Fruit fly (Drosophila melanogaster): ENCODE data around the gene CG31253.

Gene CG31253

DNA sequence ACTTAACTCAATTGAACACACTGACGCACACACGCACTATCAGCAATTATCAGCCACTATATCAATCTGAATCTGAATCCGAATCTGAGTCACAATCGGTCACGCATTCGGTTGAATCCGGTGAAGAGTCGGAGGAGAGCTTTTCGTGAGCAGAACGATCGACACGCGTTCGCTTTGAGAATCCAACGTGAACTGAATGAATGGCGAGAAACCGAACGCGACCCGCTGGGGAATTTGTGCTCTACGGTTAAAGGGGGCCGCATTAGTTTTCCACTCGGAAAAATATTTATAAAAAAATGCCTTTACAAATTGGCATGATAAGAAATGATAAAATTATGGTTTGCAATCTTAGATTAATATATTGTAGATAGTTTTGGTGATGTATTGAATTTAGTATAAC lies 27.8 kb upstream of the CG31253 start, which contains the start of gene betaTub97EF (continued):
- TF ChIP-seq CG11560 (tag; IDR thresholded peaks at IDR 0.05) (no peak), luna (GFP tag; optimal IDR thresholded peaks at IDR 0.05) (no peak), toy (GFP tag; IDR thresholded peaks at IDR 0.05) (no peak), Usf (GFP tag; optimal IDR thresholded peaks at IDR 0.05) (no peak), Abd-B (GFP tag; optimal IDR thresholded peaks at IDR 0.05) (no peak), bcd (GFP tag; optimal IDR thresholded peaks at IDR 0.05) (no peak), Poxn (GFP tag; IDR thresholded peaks at IDR 0.05) (no peak), CrebB (tag; optimal IDR thresholded peaks at IDR 0.05) (no peak), unc-4 (GFP tag; IDR thresholded peaks at IDR 0.05; ENCODE audit: partially characterized antibody) (no peak), CG9727 (GFP tag; optimal IDR thresholded peaks at IDR 0.05) (no peak), CG9876 (GFP tag; optimal IDR thresholded peaks at IDR 0.05) (no peak), vnd (GFP tag; IDR thresholded peaks at IDR 0.05; ENCODE audit: partially characterized antibody) (no peak), dmrt11E (tag; optimal IDR thresholded peaks at IDR 0.05) (no peak), ranshi (GFP tag; IDR thresholded peaks at IDR 0.05) (no peak), ci (GFP tag; IDR thresholded peaks at IDR 0.05) (peak; percentile 71), CG1603 (tag; optimal IDR thresholded peaks at IDR 0.05) (peak; percentile 6), PHDP (tag; optimal IDR thresholded peaks at IDR 0.05) (no peak), CG3163 (GFP tag; optimal IDR thresholded peaks at IDR 0.05) (peak; percentile 12), Nf-YA (GFP tag; IDR thresholded peaks at IDR 0.05) (no peak), CG10267 (tag; optimal IDR thresholded peaks at IDR 0.05) (no peak), NC2α (GFP tag; optimal IDR thresholded peaks at IDR 0.05) (no peak), CG18011 (GFP tag; optimal IDR thresholded peaks at IDR 0.05) (no peak), sug (tag; optimal IDR thresholded peaks at IDR 0.05) (no peak), sc (optimal IDR thresholded peaks at IDR 0.05) (no peak), sc (GFP tag; optimal IDR thresholded peaks at IDR 0.05) (no peak), z (GFP tag; IDR thresholded peaks at IDR 0.05) (no peak; the same call in 2 of the 3 replicates), nerfin-2 (GFP tag; IDR thresholded peaks at IDR 0.05; ENCODE audit: partially characterized antibody) (no peak), bsh (GFP tag; optimal IDR thresholded peaks at IDR 0.05) (peak in 1 of 2 experiments; percentile 0), Spps (tag; optimal IDR thresholded peaks at IDR 0.05) (no peak), dmrt99B (tag; optimal IDR thresholded peaks at IDR 0.05) (no peak), Mrtf (GFP tag; IDR thresholded peaks at IDR 0.05) (no peak), Trl (optimal IDR thresholded peaks at IDR 0.05) (no peak), Trl (GFP tag; optimal IDR thresholded peaks at IDR 0.05) (no peak), HLH4C (GFP tag; IDR thresholded peaks at IDR 0.05; ENCODE audit: partially characterized antibody) (no peak), CG7839 (tag; optimal IDR thresholded peaks at IDR 0.05) (no peak), CG4820 (GFP tag; optimal IDR thresholded peaks at IDR 0.05) (no peak), CG17612 (GFP tag; IDR thresholded peaks at IDR 0.05) (no peak), CG30431 (GFP tag; optimal IDR thresholded peaks at IDR 0.05) (no peak), CG15073 (GFP tag; optimal IDR thresholded peaks at IDR 0.05) (no peak), CG31365 (tag; optimal IDR thresholded peaks at IDR 0.05) (no peak), Nf-YC (tag; optimal IDR thresholded peaks at IDR 0.05) (no peak), C15 (GFP tag; IDR thresholded peaks at IDR 0.05) (no peak)

DNA sequence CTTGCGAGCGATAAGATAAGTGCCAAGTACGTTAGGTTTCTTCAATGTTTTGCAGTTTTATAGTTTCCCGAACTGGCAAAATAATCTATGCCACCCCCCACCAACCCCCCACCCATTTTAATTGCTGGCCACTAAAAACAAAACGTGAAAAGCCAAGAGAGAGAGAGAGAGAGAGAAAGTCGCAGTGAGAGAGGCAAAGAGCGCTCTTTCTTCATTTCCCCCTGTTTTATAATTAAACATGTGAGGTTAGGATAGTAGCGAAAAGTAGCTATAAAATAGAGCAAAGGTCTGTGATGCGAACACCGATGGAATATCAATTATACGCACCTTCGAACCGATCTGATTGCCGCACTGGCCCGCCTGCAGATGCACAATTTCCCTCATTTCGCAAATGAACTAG lies 27.4 kb upstream of the CG31253 start:
- TF ChIP-seq exex (tag; optimal IDR thresholded peaks at IDR 0.05) (peak; percentile 41), Trl (optimal IDR thresholded peaks at IDR 0.05) (peak; percentile 70 to 82), Trl (GFP tag; optimal IDR thresholded peaks at IDR 0.05) (no peak), sug (tag; optimal IDR thresholded peaks at IDR 0.05) (peak; percentile 37), CoRest (tag; optimal IDR thresholded peaks at IDR 0.05) (no peak), bigmax (GFP tag; optimal IDR thresholded peaks at IDR 0.05) (peak; percentile 77), bcd (GFP tag; optimal IDR thresholded peaks at IDR 0.05) (no peak), kni (GFP tag; optimal IDR thresholded peaks at IDR 0.05) (peak; percentile 7), rib (GFP tag; IDR thresholded peaks at IDR 0.05) (peak; percentile 8; the same call in 1 of the 2 replicates), MBD-R2 (GFP tag; IDR thresholded peaks at IDR 0.05) (0 out of 2 replicates have a peak, but pooled peaks have one; percentile 0)
